Fruit fly (Drosophila melanogaster) whole organism, embryonic: ENCODE data around the gene Ctr1B.
A peak's percentile ranks its signal among the peaks of the same experiment; 100 is the strongest.

Experiments
- Awh ChIP-seq: fragments of 200-800 bp; sonication (Bioruptor generic); IDR thresholded peaks from 2 replicates; pipeline ENCODE4, ENCODE4 v1.3.6; 2022; ENCODE audit warnings: missing biosample characterization, missing genetic modification characterization
- B-H1 ChIP-seq: fragments of 200-800 bp; sonication (Bioruptor generic); IDR thresholded peaks from 3 replicates; pipeline ENCODE4 v1.3.6; 2022; ENCODE audit warnings: missing biosample characterization, missing genetic modification characterization
- Blimp-1 ChIP-seq: fragments of 200-800 bp; sonication (Bioruptor generic); optimal IDR thresholded peaks from 3 replicates; lab custom pipeline; 2018; ENCODE audit warnings: missing biosample characterization, missing genetic modification characterization, mild to moderate bottlenecking, moderate library complexity, missing genetic modification reagents
- CG11504 ChIP-seq: fragments of 200-800 bp; sonication (Bioruptor generic); optimal IDR thresholded peaks from 3 replicates; lab custom pipeline; 2019; ENCODE audit warnings: missing biosample characterization, mild to moderate bottlenecking, missing genetic modification characterization, moderate library complexity
- CG12155 ChIP-seq: fragments of 200-800 bp; sonication (Bioruptor generic); optimal IDR thresholded peaks from 3 replicates; lab custom pipeline; 2016; ENCODE audit warnings: missing biosample characterization, missing genetic modification characterization
- CG12219 ChIP-seq: fragments of 200-800 bp; sonication (Bioruptor generic); optimal IDR thresholded peaks from 3 replicates; lab custom pipeline; 2018; ENCODE audit warnings: missing biosample characterization, mild to moderate bottlenecking, missing genetic modification characterization
- CG12659 ChIP-seq: fragments of 200-800 bp; sonication (Bioruptor generic); optimal IDR thresholded peaks from 3 replicates; lab custom pipeline; 2017; ENCODE audit warnings: mild to moderate bottlenecking, missing biosample characterization, missing genetic modification reagents, missing genetic modification characterization
- CG14014 ChIP-seq: fragments of 200-800 bp; sonication (Bioruptor generic); IDR thresholded peaks from 2 replicates; pipeline ENCODE4 v1.3.6; 2022; ENCODE audit warnings: missing biosample characterization, missing genetic modification characterization
- CG14050 ChIP-seq: fragments of 200-800 bp; sonication (Bioruptor generic); IDR thresholded peaks from 3 replicates; pipeline ENCODE4 v1.3.6; 2022; ENCODE audit warnings: missing biosample characterization, missing genetic modification characterization
- CG14860 ChIP-seq: fragments of 200-800 bp; sonication (Bioruptor generic); IDR thresholded peaks from 3 replicates; pipeline ENCODE4 v1.3.6; 2022; ENCODE audit warnings: missing biosample characterization, missing genetic modification characterization; ENCODE audit not compliant: partially characterized antibody
- CG1602 ChIP-seq: fragments of 200-800 bp; sonication (Bioruptor generic); optimal IDR thresholded peaks from 3 replicates; lab custom pipeline; 2016; ENCODE audit warnings: missing biosample characterization, missing genetic modification characterization
- CG1647 ChIP-seq: fragments of 200-800 bp; sonication (Bioruptor generic); optimal IDR thresholded peaks from 3 replicates; lab custom pipeline; 2016; ENCODE audit warnings: missing biosample characterization, missing genetic modification characterization
- CG17186 ChIP-seq: fragments of 200-800 bp; sonication (Bioruptor generic); optimal IDR thresholded peaks from 3 replicates; lab custom pipeline; 2017; ENCODE audit warnings: missing biosample characterization, missing genetic modification reagents, missing genetic modification characterization
- CG17359 ChIP-seq: fragments of 200-800 bp; sonication (Bioruptor generic); optimal IDR thresholded peaks from 3 replicates; lab custom pipeline; 2018; ENCODE audit warnings: missing biosample characterization, mild to moderate bottlenecking, missing genetic modification characterization, moderate library complexity
- CG17612 ChIP-seq: fragments of 200-800 bp; sonication (Bioruptor generic); IDR thresholded peaks from 2 replicates; pipeline ENCODE4 v1.3.6; 2022; ENCODE audit warnings: missing biosample characterization, missing genetic modification characterization
- CG18619 ChIP-seq: fragments of 200-800 bp; sonication (Bioruptor generic); optimal IDR thresholded peaks from 3 replicates; lab custom pipeline; 2017; ENCODE audit warnings: missing biosample characterization, mild to moderate bottlenecking, missing genetic modification characterization
- CG30403 ChIP-seq: fragments of 200-800 bp; sonication (Bioruptor generic); optimal IDR thresholded peaks from 3 replicates; lab custom pipeline; 2016; ENCODE audit warnings: missing biosample characterization, missing genetic modification characterization
- CG34422 ChIP-seq: fragments of 200-800 bp; sonication (Bioruptor generic); IDR thresholded peaks from 3 replicates; pipeline ENCODE4 v1.3.6; 2022; ENCODE audit warnings: missing biosample characterization, missing genetic modification characterization
- CG5953 ChIP-seq: fragments of 200-800 bp; sonication (Bioruptor generic); IDR thresholded peaks from 2 replicates; pipeline ENCODE4 v1.3.6; 2022; ENCODE audit warnings: missing biosample characterization, missing genetic modification characterization
- CG6765 ChIP-seq: fragments of 200-800 bp; sonication (Bioruptor generic); optimal IDR thresholded peaks from 3 replicates; lab custom pipeline; 2017; ENCODE audit warnings: missing biosample characterization, mild to moderate bottlenecking, missing genetic modification characterization
- CG8924 ChIP-seq: fragments of 200-800 bp; optimal IDR thresholded peaks from 3 replicates; lab custom pipeline; 2019; ENCODE audit warnings: missing biosample characterization, mild to moderate bottlenecking, missing genetic modification characterization, moderate library complexity
- CG9215 ChIP-seq: fragments of 200-800 bp; sonication (Bioruptor generic); IDR thresholded peaks from 2 replicates; pipeline ENCODE4 v1.3.6; 2022; ENCODE audit warnings: missing biosample characterization, missing genetic modification characterization
- CG9817 ChIP-seq: fragments of 200-800 bp; sonication (Bioruptor generic); optimal IDR thresholded peaks from 2 replicates; lab custom pipeline; 2018; ENCODE audit warnings: missing biosample characterization, mild to moderate bottlenecking, missing genetic modification characterization, moderate library complexity
- Eip74EF ChIP-seq, 2 experiments: fragments of 200-800 bp in 1 of 2; fragments of >200 bp in 1 of 2; sonication (Bioruptor generic) in 1 of 2; optimal IDR thresholded peaks; 2 replicates each; lab custom pipeline; 2017 to 2019; ENCODE audit warnings: missing biosample characterization in 2 of 2, missing genetic modification characterization in 2 of 2, mild to moderate bottlenecking in 1 of 2, moderate library complexity in 1 of 2
- H15 ChIP-seq: fragments of 200-800 bp; sonication (Bioruptor generic); IDR thresholded peaks from 3 replicates; pipeline ENCODE4 v1.3.6; 2022; ENCODE audit warnings: missing biosample characterization, missing genetic modification characterization
- HHEX ChIP-seq: fragments of 200-800 bp; sonication (Bioruptor generic); optimal IDR thresholded peaks from 3 replicates; lab custom pipeline; 2017; ENCODE audit warnings: missing biosample characterization, mild to moderate bottlenecking, missing genetic modification characterization, missing genetic modification reagents
- HLH4C ChIP-seq: fragments of 200-800 bp; sonication (Bioruptor generic); IDR thresholded peaks from 3 replicates; pipeline ENCODE4 v1.3.6; 2022; ENCODE audit warnings: missing biosample characterization, missing genetic modification characterization; ENCODE audit not compliant: partially characterized antibody
- Hr78 ChIP-seq, 2 experiments: fragments of 200-800 bp in 1 of 2; fragments of >200 bp in 1 of 2; sonication (Bioruptor generic) in 1 of 2; optimal IDR thresholded peaks; 2 replicates each; lab custom pipeline; 2017 to 2019; ENCODE audit warnings: missing biosample characterization in 2 of 2, missing genetic modification characterization in 2 of 2, mild to moderate bottlenecking in 1 of 2, moderate library complexity in 1 of 2
- Jarid2 ChIP-seq: fragments of 200-800 bp; sonication (Bioruptor generic); optimal IDR thresholded peaks from 3 replicates; lab custom pipeline; 2017; ENCODE audit warnings: mild to moderate bottlenecking, missing biosample characterization, missing genetic modification reagents, missing genetic modification characterization
- Nf-YC ChIP-seq: fragments of 200-800 bp; optimal IDR thresholded peaks from 3 replicates; lab custom pipeline; 2019; ENCODE audit warnings: missing biosample characterization, mild to moderate bottlenecking, missing genetic modification characterization, moderate library complexity
- Poxn ChIP-seq: fragments of 200-800 bp; sonication (Bioruptor generic); IDR thresholded peaks from 2 replicates; pipeline ENCODE4 v1.3.6; 2022; ENCODE audit warnings: missing biosample characterization, missing genetic modification characterization
- Ptx1 ChIP-seq: fragments of 200-800 bp; sonication (Bioruptor generic); IDR thresholded peaks from 2 replicates; pipeline ENCODE4 v1.3.6; 2022; ENCODE audit warnings: missing biosample characterization, missing genetic modification characterization
- Six4 ChIP-seq: fragments of 200-800 bp; sonication (Bioruptor generic); optimal IDR thresholded peaks from 2 replicates; lab custom pipeline; 2016; ENCODE audit warnings: missing biosample characterization, missing genetic modification characterization
- Ssrp ChIP-seq: fragments of 200-800 bp; sonication (Bioruptor generic); optimal IDR thresholded peaks from 2 replicates; lab custom pipeline; 2018; ENCODE audit warnings: missing biosample characterization, mild to moderate bottlenecking, missing genetic modification characterization, moderate library complexity
- Tbp ChIP-seq: fragments of >200 bp; optimal IDR thresholded peaks from 2 replicates; lab custom pipeline; 2018; ENCODE audit warnings: missing biosample characterization, missing genetic modification characterization
- Usf ChIP-seq: fragments of 200-800 bp; sonication (Bioruptor generic); optimal IDR thresholded peaks from 2 replicates; lab custom pipeline; 2017; ENCODE audit warnings: missing genotype, missing biosample characterization, missing genetic modification characterization
- fd96Cb ChIP-seq: fragments of 200-800 bp; sonication (Bioruptor generic); optimal IDR thresholded peaks from 2 replicates; lab custom pipeline; 2018; ENCODE audit warnings: missing biosample characterization, mild to moderate bottlenecking, missing genetic modification characterization, moderate library complexity
- gem ChIP-seq: fragments of 200-800 bp; sonication (Bioruptor generic); optimal IDR thresholded peaks from 2 replicates; lab custom pipeline; 2019; ENCODE audit warnings: missing biosample characterization, mild to moderate bottlenecking, missing genetic modification characterization, moderate library complexity
- grau ChIP-seq: fragments of 200-800 bp; optimal IDR thresholded peaks from 3 replicates; lab custom pipeline; 2019; ENCODE audit warnings: missing biosample characterization, mild to moderate bottlenecking, missing genetic modification characterization, moderate library complexity
- hkb ChIP-seq, 2 experiments: fragments of 200-800 bp in 1 of 2; fragments of >200 bp in 1 of 2; sonication (Bioruptor generic) in 1 of 2; IDR thresholded peaks in 1 of 2; optimal IDR thresholded peaks in 1 of 2; 2 replicates each; pipeline versions ENCODE4 v1.3.6 to Lab custom; 2017 to 2022; ENCODE audit warnings: missing biosample characterization in 1 of 2, missing genetic modification characterization in 1 of 2
- jigr1 ChIP-seq: fragments of 200-800 bp; sonication (Bioruptor generic); IDR thresholded peaks from 3 replicates; pipeline ENCODE4 v1.3.6; 2022; ENCODE audit warnings: missing biosample characterization, missing genetic modification characterization
- mam ChIP-seq: fragments of 200-800 bp; sonication (Bioruptor generic); optimal IDR thresholded peaks from 3 replicates; lab custom pipeline; 2016; ENCODE audit warnings: missing biosample characterization, missing genetic modification characterization
- phol ChIP-seq: fragments of 200-800 bp; sonication (Bioruptor generic); optimal IDR thresholded peaks from 3 replicates; lab custom pipeline; 2018; ENCODE audit warnings: missing biosample characterization, mild to moderate bottlenecking, missing genetic modification characterization, moderate library complexity
- row ChIP-seq: fragments of 200-800 bp; sonication (Bioruptor generic); IDR thresholded peaks from 3 replicates; pipeline ENCODE4 v1.3.6; 2022; ENCODE audit warnings: missing biosample characterization, missing genetic modification characterization
- sens ChIP-seq: fragments of 200-800 bp; sonication (Bioruptor generic); peaks from one replicate; lab custom pipeline; 2016; ENCODE audit warnings: missing biosample characterization, missing genetic modification characterization
- sens-2 ChIP-seq: fragments of 200-800 bp; sonication (Bioruptor generic); IDR thresholded peaks from 2 replicates; pipeline ENCODE4 v1.3.6; 2022; ENCODE audit warnings: missing biosample characterization, missing genetic modification characterization
- sr ChIP-seq: fragments of 200-800 bp; sonication (Bioruptor generic); IDR thresholded peaks from 3 replicates; pipeline ENCODE4 v1.3.6; 2022; ENCODE audit warnings: missing biosample characterization, missing genetic modification characterization
- ssp ChIP-seq: fragments of 200-800 bp; sonication (Bioruptor generic); IDR thresholded peaks from 2 replicates; pipeline ENCODE4 v1.3.6; 2022; ENCODE audit warnings: missing biosample characterization, missing genetic modification characterization
- zfh2 ChIP-seq: fragments of 200-800 bp; sonication (Bioruptor generic); optimal IDR thresholded peaks from 2 replicates; lab custom pipeline; 2016; ENCODE audit warnings: missing biosample characterization, missing genetic modification characterization

Gene Ctr1B

dm6 chr3R:8354458-8354857 lies 37.0 kb downstream of the Ctr1B start (continued):
- TF ChIP-seq CG12659 (GFP tag; lab: Kevin White, UChicago) (peak; percentile 23), CG14860 (no peak), Tbp (no peak), CG8924 (tag; lab: Kevin White, UChicago) (peak; percentile 14), sr (GFP tag; lab: Robert Waterston, UW) (peak; percentile 85), CG18619 (peak; percentile 33), hkb (optimal IDR thresholded peaks at IDR 0.05; lab: Kevin White, UChicago) (no peak), hkb (GFP tag; IDR thresholded peaks at IDR 0.05; lab: Robert Waterston, UW) (peak; percentile 78), zfh2 (no peak), gem (tag; lab: Kevin White, UChicago) (peak; percentile 73), Eip74EF (GFP tag; optimal IDR thresholded peaks at IDR 0.05; lab: Kevin White, UChicago) (peak in 1 of 2 experiments; percentile 74), CG17612 (GFP tag; lab: Robert Waterston, UW) (0 out of 2 replicates have a peak, but pooled peaks have one; percentile 41), CG9215 (GFP tag; lab: Robert Waterston, UW) (peak; percentile 21; the same call in 1 of the 2 replicates), Six4 (GFP tag; lab: Kevin White, UChicago) (no peak), CG1602 (GFP tag; lab: Kevin White, UChicago) (peak; percentile 28), Blimp-1 (GFP tag; lab: Kevin White, UChicago) (peak; percentile 15), CG34422 (GFP tag; lab: Robert Waterston, UW) (peak; percentile 54; the same call in 2 of the 3 replicates), Usf (no peak), Ptx1 (peak; percentile 79), jigr1 (no peak), fd96Cb (tag; lab: Kevin White, UChicago) (peak; percentile 44), H15 (GFP tag; lab: Robert Waterston, UW) (peak; percentile 59; the same call in 1 of the 3 replicates), Poxn (GFP tag; lab: Robert Waterston, UW) (0 out of 2 replicates have a peak, but pooled peaks have one; percentile 14), Ssrp (tag; lab: Kevin White, UChicago) (peak; percentile 34), ssp (GFP tag; lab: Robert Waterston, UW) (peak; percentile 31; the same call in 1 of the 2 replicates), row (GFP tag; lab: Robert Waterston, UW) (peak; percentile 77), CG30403 (GFP tag; lab: Kevin White, UChicago) (peak; percentile 33), CG17186 (GFP tag; lab: Kevin White, UChicago) (no peak), CG11504 (peak; percentile 54), Awh (GFP tag; lab: Robert Waterston, UW) (peak; percentile 74), CG5953 (peak; percentile 66), CG6765 (GFP tag; lab: Kevin White, UChicago) (no peak), HHEX (GFP tag; lab: Kevin White, UChicago) (peak; percentile 43), Nf-YC (tag; lab: Kevin White, UChicago) (no peak), CG14014 (peak; percentile 59; the same call in 1 of the 2 replicates), sens-2 (GFP tag; lab: Robert Waterston, UW) (peak; percentile 24; the same call in 1 of the 2 replicates), CG12155 (GFP tag; lab: Kevin White, UChicago) (peak; percentile 50), CG1647 (GFP tag; lab: Kevin White, UChicago) (peak; percentile 1), CG12219 (peak; percentile 23), mam (GFP tag; lab: Kevin White, UChicago) (peak; percentile 40), HLH4C (GFP tag; lab: Robert Waterston, UW) (no peak), CG17359 (tag; lab: Kevin White, UChicago) (peak; percentile 76), phol (tag; lab: Kevin White, UChicago) (peak; percentile 9), grau (peak; percentile 89), CG14050 (GFP tag; lab: Robert Waterston, UW) (peak; percentile 64; the same call in 2 of the 3 replicates), B-H1 (GFP tag; lab: Robert Waterston, UW) (peak; percentile 31; the same call in 2 of the 3 replicates), CG9817 (tag; lab: Kevin White, UChicago) (peak; percentile 66), sens (GFP tag; lab: Kevin White, UChicago) (peak; percentile 85), Jarid2 (GFP tag; lab: Kevin White, UChicago) (no peak), Hr78 (GFP tag; optimal IDR thresholded peaks at IDR 0.05; lab: Kevin White, UChicago) (peak in 1 of 2 experiments; percentile 49)
